Fruit fly (Drosophila melanogaster) whole organism, prepupa: ENCODE results near the gene hiw.

Experiments used
- Blimp-1 ChIP-seq: fragments of 200-800 bp; sonication (Bioruptor generic); optimal IDR thresholded peaks from 3 replicates; lab custom pipeline; 2017; ENCODE audit warnings: missing biosample characterization, missing genetic modification characterization, mild to moderate bottlenecking, moderate library complexity, missing genetic modification reagents
- CG11902 ChIP-seq: fragments of 200-800 bp; sonication (Bioruptor generic); optimal IDR thresholded peaks from 3 replicates; lab custom pipeline; 2016; ENCODE audit warnings: missing biosample characterization, missing genetic modification characterization
- CG6792 ChIP-seq: fragments of 200-800 bp; sonication (Bioruptor generic); optimal IDR thresholded peaks from 3 replicates; lab custom pipeline; 2016; ENCODE audit warnings: missing biosample characterization, missing genetic modification characterization
- CG6854 ChIP-seq: fragments of 200-800 bp; sonication (Bioruptor generic); optimal IDR thresholded peaks from 2 replicates; lab custom pipeline; 2017; ENCODE audit warnings: missing biosample characterization, mild to moderate bottlenecking, missing genetic modification characterization
- CG7368 ChIP-seq: fragments of 200-800 bp; sonication (Bioruptor generic); optimal IDR thresholded peaks from 3 replicates; lab custom pipeline; 2016; ENCODE audit warnings: missing biosample characterization, missing genetic modification characterization
- CG8319 ChIP-seq: fragments of 200-800 bp; sonication (Bioruptor generic); optimal IDR thresholded peaks from 3 replicates; lab custom pipeline; 2016; ENCODE audit warnings: missing biosample characterization, missing genetic modification characterization
- Ets96B ChIP-seq: fragments of 200-800 bp; optimal IDR thresholded peaks from 2 replicates; lab custom pipeline; 2019; ENCODE audit warnings: missing biosample characterization, mild to moderate bottlenecking, missing genetic modification characterization, moderate library complexity
- Gug ChIP-seq: fragments of 200-800 bp; sonication (Bioruptor generic); IDR thresholded peaks from 2 replicates; pipeline ENCODE4 v1.3.6; 2022; ENCODE audit warnings: missing biosample characterization, missing genetic modification characterization
- Hr39 ChIP-seq: fragments of 200-800 bp; sonication (Bioruptor generic); optimal IDR thresholded peaks from 2 replicates; lab custom pipeline; 2016; ENCODE audit warnings: missing biosample characterization, missing genetic modification characterization
- achi ChIP-seq: fragments of 200-800 bp; sonication (Bioruptor generic); optimal IDR thresholded peaks from 3 replicates; lab custom pipeline; 2016; ENCODE audit warnings: missing biosample characterization, missing genetic modification characterization
- salr ChIP-seq, 2 experiments: fragments of 200-800 bp; sonication (Bioruptor generic); optimal IDR thresholded peaks; 3 replicates each; lab custom pipeline; 2016 to 2018; ENCODE audit warnings: missing biosample characterization in 2 of 2, missing genetic modification characterization in 2 of 2, mild to moderate bottlenecking in 1 of 2
- ss ChIP-seq, 2 experiments: fragments of 200-800 bp; sonication (Bioruptor generic); optimal IDR thresholded peaks; 2 replicates in 1 of 2; 3 replicates in 1 of 2; lab custom pipeline; 2017 to 2018; ENCODE audit warnings: mild to moderate bottlenecking in 2 of 2, missing biosample characterization in 2 of 2, missing genetic modification characterization in 2 of 2, moderate library complexity in 1 of 2

DNA sequence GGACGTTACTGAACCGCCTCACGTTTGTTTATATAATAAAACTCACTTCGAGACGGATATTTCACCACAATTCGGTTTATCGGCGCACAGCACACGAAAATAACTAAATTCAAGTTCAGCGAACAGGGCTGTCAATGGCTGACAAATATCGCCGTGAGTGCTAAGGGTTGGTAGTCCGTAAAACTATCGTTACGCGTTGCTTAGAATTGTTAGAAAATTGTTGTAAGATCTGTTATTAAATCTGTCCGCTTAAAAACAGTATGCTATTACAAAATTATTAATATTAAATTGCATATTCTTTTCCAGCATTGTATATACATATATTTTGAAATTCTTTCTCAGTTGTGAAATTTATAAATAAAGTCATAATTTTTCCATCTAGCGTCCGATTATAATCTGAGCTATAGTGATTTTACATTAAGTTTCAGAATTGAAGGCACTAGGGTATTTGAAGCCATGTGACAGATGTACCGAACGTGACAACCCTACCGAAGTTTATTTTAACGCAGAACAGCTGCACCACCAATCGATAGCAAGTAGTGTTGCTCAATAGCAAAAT lies 21.4 kb upstream of the hiw start, which contains the start of gene Cox17:
- TF ChIP-seq Gug (GFP tag; lab: Robert Waterston, UW) (peak; percentile 10; the same call in 1 of the 2 replicates), CG7368 (GFP tag; lab: Kevin White, UChicago) (peak; percentile 25), Blimp-1 (GFP tag; lab: Kevin White, UChicago) (peak; percentile 58), Ets96B (peak; percentile 68), achi (peak; percentile 86), CG8319 (GFP tag; lab: Kevin White, UChicago) (peak; percentile 53), ss (GFP tag; optimal IDR thresholded peaks at IDR 0.05; lab: Kevin White, UChicago) (peak; percentile 61 to 81), CG6854 (GFP tag; lab: Kevin White, UChicago) (no peak), salr (GFP tag; optimal IDR thresholded peaks at IDR 0.05; lab: Kevin White, UChicago) (peak in 1 of 2 experiments; percentile 87), Hr39 (GFP tag; lab: Kevin White, UChicago) (peak; percentile 76), CG6792 (peak; percentile 73), CG11902 (peak; percentile 69)
